Fruit fly (Drosophila melanogaster) whole organism, wandering third instar larva: Measurements from ENCODE around the gene osp.
A peak's percentile ranks its signal among the peaks of the same experiment; 100 is the strongest.

Experiments used
- Abd-B ChIP-seq: fragments of >200 bp; optimal IDR thresholded peaks from 2 replicates; lab custom pipeline; 2017; ENCODE audit warnings: missing biosample characterization, missing genetic modification characterization
- CG32264 ChIP-seq: fragments of 200-800 bp; sonication (Bioruptor generic); optimal IDR thresholded peaks from 2 replicates; lab custom pipeline; 2016; ENCODE audit warnings: missing biosample characterization, missing genetic modification characterization
- CG9705 ChIP-seq: fragments of 200-800 bp; sonication (Bioruptor generic); optimal IDR thresholded peaks from 2 replicates; lab custom pipeline; 2018; ENCODE audit warnings: missing biosample characterization, mild to moderate bottlenecking, missing genetic modification characterization
- CrebA ChIP-seq: fragments of 200-800 bp; sonication (Bioruptor generic); optimal IDR thresholded peaks from 2 replicates; lab custom pipeline; 2016; ENCODE audit warnings: missing biosample characterization, mild to moderate bottlenecking, missing genetic modification characterization, borderline replicate concordance
- Dfd ChIP-seq: fragments of >200 bp; optimal IDR thresholded peaks from 2 replicates; lab custom pipeline; 2017; ENCODE audit warnings: missing biosample characterization, missing genetic modification characterization
- Dif ChIP-seq: fragments of 200-275, 200-300 bp; sonication (Bioruptor generic); optimal IDR thresholded peaks from 2 replicates; lab custom pipeline; 2018; ENCODE audit warnings: missing biosample characterization, missing genetic modification characterization; ENCODE audit not compliant: partially characterized antibody
- GATAd ChIP-seq: sonication (Bioruptor generic); optimal IDR thresholded peaks from 2 replicates; lab custom pipeline; 2016; ENCODE audit warnings: missing biosample characterization, missing genetic modification characterization
- HLH106 ChIP-seq: fragments of 200-800 bp; optimal IDR thresholded peaks from 3 replicates; lab custom pipeline; 2019; ENCODE audit warnings: missing biosample characterization, mild to moderate bottlenecking, missing genetic modification characterization, moderate library complexity
- Hnf4 ChIP-seq: fragments of 200-800 bp; sonication (Bioruptor generic); optimal IDR thresholded peaks from 2 replicates; lab custom pipeline; 2016; ENCODE audit warnings: missing biosample characterization, mild to moderate bottlenecking, missing genetic modification characterization
- Hr78 ChIP-seq: fragments of >200 bp; optimal IDR thresholded peaks from 2 replicates; lab custom pipeline; 2017; ENCODE audit warnings: missing biosample characterization, missing genetic modification characterization
- Hr83 ChIP-seq: fragments of 200-300 bp; sonication (Bioruptor generic); optimal IDR thresholded peaks from 2 replicates; lab custom pipeline; 2016; ENCODE audit warnings: missing biosample characterization, mild to moderate bottlenecking, missing genetic modification characterization, moderate library complexity; ENCODE audit not compliant: poor library complexity, severe bottlenecking
- Jra ChIP-seq: sonication (Bioruptor generic); optimal IDR thresholded peaks from 2 replicates; lab custom pipeline; 2016; ENCODE audit warnings: missing biosample characterization, missing genetic modification characterization
- Myc ChIP-seq: fragments of >200 bp; optimal IDR thresholded peaks from 2 replicates; lab custom pipeline; 2017
- N ChIP-seq: fragments of >200 bp; optimal IDR thresholded peaks from 2 replicates; lab custom pipeline; 2018; ENCODE audit warnings: missing biosample characterization, missing external identifiers, missing genetic modification characterization
- OdsH ChIP-seq: fragments of 200-800 bp; sonication (Bioruptor generic); optimal IDR thresholded peaks from 2 replicates; lab custom pipeline; 2016; ENCODE audit warnings: missing biosample characterization, mild to moderate bottlenecking, missing genetic modification characterization
- Rel ChIP-seq, 2 experiments: fragments of 200-800 bp; sonication (Bioruptor generic) in 1 of 2; optimal IDR thresholded peaks; 2 replicates in 1 of 2; 3 replicates in 1 of 2; lab custom pipeline; 2016 to 2019; ENCODE audit warnings: mild to moderate bottlenecking in 2 of 2, missing biosample characterization in 2 of 2, missing genetic modification characterization in 2 of 2, moderate library complexity in 1 of 2
- Sp1 ChIP-seq: fragments of 200-800 bp; sonication (Bioruptor generic); optimal IDR thresholded peaks from 3 replicates; lab custom pipeline; 2019; ENCODE audit warnings: missing biosample characterization, mild to moderate bottlenecking, missing genetic modification characterization, moderate library complexity
- Vsx2 ChIP-seq: fragments of 200-300, 225-300 bp; sonication (Bioruptor generic); optimal IDR thresholded peaks from 2 replicates; lab custom pipeline; 2018; ENCODE audit warnings: missing biosample characterization, missing genetic modification characterization; ENCODE audit not compliant: partially characterized antibody
- br ChIP-seq: fragments of 200-800 bp; sonication (Bioruptor generic); optimal IDR thresholded peaks from 2 replicates; lab custom pipeline; 2016; ENCODE audit warnings: missing biosample characterization, missing genetic modification characterization
- brk ChIP-seq: fragments of 200-800 bp; sonication (Bioruptor generic); optimal IDR thresholded peaks from 2 replicates; lab custom pipeline; 2016; ENCODE audit warnings: missing biosample characterization, mild to moderate bottlenecking, missing genetic modification characterization
- dl ChIP-seq, 2 experiments: fragments of 175-275, 200-275 bp in 1 of 2; fragments of 200-275 bp in 1 of 2; sonication (Bioruptor generic); optimal IDR thresholded peaks; lab custom pipeline; 2018; ENCODE audit warnings: mild to moderate bottlenecking in 2 of 2, missing biosample characterization in 2 of 2, missing genetic modification characterization in 2 of 2, moderate library complexity in 2 of 2; ENCODE audit not compliant: partially characterized antibody in 2 of 2, insufficient read depth in 1 of 2
- dmrt93B ChIP-seq: fragments of 200-800 bp; sonication (Bioruptor generic); optimal IDR thresholded peaks from 2 replicates; lab custom pipeline; 2018; ENCODE audit warnings: missing biosample characterization, mild to moderate bottlenecking, missing genetic modification characterization
- dsf ChIP-seq: sonication (Bioruptor generic); optimal IDR thresholded peaks from 2 replicates; lab custom pipeline; 2016; ENCODE audit warnings: missing biosample characterization, missing genetic modification characterization, borderline replicate concordance
- ey ChIP-seq: fragments of 200-800 bp; sonication (Bioruptor generic); optimal IDR thresholded peaks from 2 replicates; lab custom pipeline; 2016; ENCODE audit warnings: missing biosample characterization, missing genetic modification characterization
- foxo ChIP-seq, 2 experiments: fragments of 200-800 bp; sonication (Bioruptor generic); optimal IDR thresholded peaks; 2 replicates in 1 of 2; 3 replicates in 1 of 2; lab custom pipeline; 2016 to 2017; ENCODE audit warnings: missing biosample characterization in 2 of 2, missing genetic modification characterization in 2 of 2
- h ChIP-seq: fragments of 200-800 bp; sonication (Bioruptor generic); optimal IDR thresholded peaks from 3 replicates; lab custom pipeline; 2016; ENCODE audit warnings: missing biosample characterization, mild to moderate bottlenecking, missing genetic modification characterization
- jim ChIP-seq: fragments of 175-275, 200-325 bp; sonication (Bioruptor generic); optimal IDR thresholded peaks from 2 replicates; lab custom pipeline; 2016; ENCODE audit warnings: missing biosample characterization, mild to moderate bottlenecking, missing genetic modification characterization
- lola ChIP-seq: fragments of >200 bp; optimal IDR thresholded peaks from 2 replicates; lab custom pipeline; 2017; ENCODE audit warnings: missing biosample characterization, missing genetic modification characterization
- pan ChIP-seq: fragments of >200 bp; optimal IDR thresholded peaks from 2 replicates; lab custom pipeline; 2017
- psq ChIP-seq: fragments of 200-800 bp; sonication (Bioruptor generic); optimal IDR thresholded peaks from 3 replicates; lab custom pipeline; 2017; ENCODE audit warnings: missing biosample characterization, mild to moderate bottlenecking, missing genetic modification characterization, moderate library complexity
- rgr ChIP-seq: fragments of 200-800 bp; sonication (Bioruptor generic); optimal IDR thresholded peaks from 3 replicates; lab custom pipeline; 2016; ENCODE audit warnings: missing biosample characterization, mild to moderate bottlenecking, missing genetic modification characterization
- sage ChIP-seq: fragments of 200-800 bp; sonication (Bioruptor generic); optimal IDR thresholded peaks from 2 replicates; lab custom pipeline; 2016; ENCODE audit warnings: missing biosample characterization, mild to moderate bottlenecking, missing genetic modification characterization
- sv ChIP-seq: fragments of 200-800 bp; sonication (Bioruptor generic); optimal IDR thresholded peaks from 3 replicates; lab custom pipeline; 2016; ENCODE audit warnings: missing biosample characterization, missing genetic modification characterization
- tai ChIP-seq: sonication (Bioruptor generic); optimal IDR thresholded peaks from 2 replicates; lab custom pipeline; 2016; ENCODE audit warnings: missing biosample characterization, missing genetic modification characterization
- usp ChIP-seq: fragments of >200 bp; optimal IDR thresholded peaks from 2 replicates; lab custom pipeline; 2017; ENCODE audit warnings: missing biosample characterization, missing genetic modification characterization
- woc ChIP-seq: sonication (Bioruptor generic); optimal IDR thresholded peaks from 2 replicates; lab custom pipeline; 2016; ENCODE audit warnings: missing biosample characterization, mild to moderate bottlenecking, missing genetic modification characterization

osp gene

DNA sequence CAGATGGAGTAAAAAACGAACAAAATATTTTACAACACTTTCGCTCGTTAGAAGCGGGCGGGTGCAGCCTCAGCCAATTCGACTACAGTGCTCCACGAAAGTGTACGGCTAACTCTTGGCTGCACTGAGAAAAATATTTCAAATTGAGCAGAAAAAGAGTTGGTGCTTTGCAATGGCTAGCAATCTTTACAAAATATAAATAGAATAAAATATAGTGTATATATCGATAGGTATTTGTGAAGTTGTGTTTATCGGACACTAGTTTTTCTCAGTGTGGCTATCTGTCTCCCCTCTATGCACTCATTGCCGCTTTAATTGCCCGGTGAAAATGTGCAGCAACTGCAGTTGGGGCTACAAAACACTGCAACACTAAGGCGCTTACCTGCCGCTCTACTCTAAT lies 12.4 kb upstream of the osp start:
- TF ChIP-seq sv (GFP tag; lab: Kevin White, UChicago) (peak; percentile 32), Hr78 (GFP tag; lab: Kevin White, UChicago) (no peak)

DNA sequence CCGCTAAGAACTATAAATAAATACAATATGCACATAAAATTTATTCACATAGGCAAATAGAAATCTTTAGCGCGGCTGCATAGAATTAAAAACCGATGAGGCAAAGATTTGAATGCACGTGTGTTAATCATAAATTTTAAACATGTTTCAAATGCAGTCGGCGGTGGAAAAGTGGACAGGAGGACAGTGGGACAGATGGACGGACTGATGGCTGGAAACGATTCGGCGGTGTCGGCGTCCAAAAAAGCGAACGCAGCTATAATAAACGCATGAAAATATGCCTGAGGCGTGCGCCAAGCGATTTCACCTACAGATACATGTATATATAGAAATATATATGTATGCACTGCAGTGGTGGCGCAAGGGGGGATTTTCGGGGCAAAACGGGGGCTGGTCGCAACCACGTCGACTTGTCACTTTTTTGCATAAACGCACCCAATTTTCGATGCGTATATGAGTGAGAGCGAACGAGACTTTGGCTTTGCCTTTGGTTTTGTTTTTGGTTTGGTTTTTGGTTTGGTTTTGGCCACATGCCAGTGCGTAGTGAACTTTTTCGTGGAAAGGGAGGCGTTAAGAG lies 10.4 kb upstream of the osp start:
- TF ChIP-seq h (GFP tag; lab: Kevin White, UChicago) (peak; percentile 9), Dif (GFP tag; lab: Kevin White, UChicago) (no peak)

dm6 chr2L:14698980-14699379 lies 9.8 kb upstream of the osp start:
- no peak for TF ChIP-seq dsf (GFP tag; lab: Kevin White, UChicago)
- no peak for TF ChIP-seq foxo (GFP tag; optimal IDR thresholded peaks at IDR 0.05; lab: Kevin White, UChicago)
- no peak for TF ChIP-seq lola
- TF ChIP-seq GATAd = no peak
- TF ChIP-seq Dif (GFP tag; lab: Kevin White, UChicago) = no peak
- TF ChIP-seq brk = no peak
- no peak for TF ChIP-seq HLH106 (tag; lab: Kevin White, UChicago)
- no peak for TF ChIP-seq Vsx2 (GFP tag; lab: Kevin White, UChicago)
- no peak for TF ChIP-seq CrebA (GFP tag; lab: Kevin White, UChicago)
- TF ChIP-seq woc = no peak
- no peak for TF ChIP-seq h (GFP tag; lab: Kevin White, UChicago)
- no peak for TF ChIP-seq sv (GFP tag; lab: Kevin White, UChicago)
- no peak for TF ChIP-seq pan
- no peak for TF ChIP-seq tai (GFP tag; lab: Kevin White, UChicago)
- TF ChIP-seq Jra (GFP tag; lab: Kevin White, UChicago) = no peak
- no peak for TF ChIP-seq ey (GFP tag; lab: Kevin White, UChicago)

dm6 chr2L:14697938-14698337 lies 8.8 kb upstream of the osp start:
- TF ChIP-seq dl (GFP tag; optimal IDR thresholded peaks at IDR 0.05; lab: Kevin White, UChicago; ENCODE audit: insufficient read depth in 1 of 2, partially characterized antibody in 2 of 2) (no peak), Sp1 (GFP tag; lab: Kevin White, UChicago) (no peak), HLH106 (tag; lab: Kevin White, UChicago) (peak; percentile 10), Rel (GFP tag; optimal IDR thresholded peaks at IDR 0.05; lab: Kevin White, UChicago) (no peak), Rel (tag; optimal IDR thresholded peaks at IDR 0.05; lab: Kevin White, UChicago) (no peak), sv (GFP tag; lab: Kevin White, UChicago) (no peak), lola (no peak), foxo (GFP tag; optimal IDR thresholded peaks at IDR 0.05; lab: Kevin White, UChicago) (peak in 1 of 2 experiments; percentile 1), br (peak; percentile 5)

DNA sequence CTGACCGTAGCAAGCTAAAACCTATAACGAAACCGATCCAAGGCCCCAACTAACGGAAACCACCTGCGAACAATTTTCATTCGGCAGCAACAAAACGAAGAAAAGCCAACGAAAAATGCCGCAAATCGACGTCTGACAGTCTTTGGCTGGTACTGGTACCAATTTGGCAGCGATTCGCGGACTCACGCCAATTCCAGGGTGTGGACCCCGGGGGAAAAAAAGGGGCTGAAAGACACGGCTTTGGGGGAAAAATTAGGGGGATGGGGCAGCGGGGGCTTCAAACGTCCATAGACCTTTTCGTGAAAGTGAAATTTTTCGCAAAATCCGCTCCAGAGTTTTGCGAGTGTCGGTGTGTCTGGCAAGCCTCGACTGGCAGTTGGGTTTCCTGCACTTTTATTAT lies 4.5 kb upstream of the osp start:
- no peak for TF ChIP-seq usp (GFP tag; lab: Kevin White, UChicago)
- no peak for TF ChIP-seq HLH106 (tag; lab: Kevin White, UChicago)
- TF ChIP-seq Dfd (GFP tag; lab: Kevin White, UChicago) = no peak
- TF ChIP-seq ey (GFP tag; lab: Kevin White, UChicago) = no peak
- no peak for TF ChIP-seq sage (GFP tag; lab: Kevin White, UChicago)
- no peak for TF ChIP-seq br
- TF ChIP-seq brk = no peak
- TF ChIP-seq tai (GFP tag; lab: Kevin White, UChicago) = no peak
- TF ChIP-seq woc = no peak
- TF ChIP-seq psq = no peak
- TF ChIP-seq Hnf4 (GFP tag; lab: Kevin White, UChicago) = no peak
- no peak for TF ChIP-seq rgr (GFP tag; lab: Kevin White, UChicago)
- TF ChIP-seq lola = no peak
- TF ChIP-seq dmrt93B (GFP tag; lab: Kevin White, UChicago) = no peak
- TF ChIP-seq jim (GFP tag; lab: Kevin White, UChicago) = no peak
- no peak for TF ChIP-seq CrebA (GFP tag; lab: Kevin White, UChicago)
- TF ChIP-seq, all 38 proteins: peak for 0

- TF ChIP-seq usp (GFP tag; lab: Kevin White, UChicago) = no peak
- no peak for TF ChIP-seq brk
- no peak for TF ChIP-seq CG9705 (GFP tag; lab: Kevin White, UChicago)
- TF ChIP-seq CG32264 (GFP tag; lab: Kevin White, UChicago) = no peak
- no peak for TF ChIP-seq N (GFP tag; lab: Kevin White, UChicago)
- no peak for TF ChIP-seq Hr83 (GFP tag; lab: Kevin White, UChicago)
- no peak for TF ChIP-seq Abd-B
- TF ChIP-seq Sp1 (GFP tag; lab: Kevin White, UChicago) = peak; percentile 33
- no peak for TF ChIP-seq tai (GFP tag; lab: Kevin White, UChicago)
- TF ChIP-seq Dfd (GFP tag; lab: Kevin White, UChicago) = no peak
- no peak for TF ChIP-seq pan
- no peak for TF ChIP-seq GATAd
- TF ChIP-seq lola = no peak
- TF ChIP-seq Hr78 (GFP tag; lab: Kevin White, UChicago) = no peak
- no peak for TF ChIP-seq jim (GFP tag; lab: Kevin White, UChicago)
- TF ChIP-seq HLH106 (tag; lab: Kevin White, UChicago) = peak; percentile 25
- TF ChIP-seq CrebA (GFP tag; lab: Kevin White, UChicago) = no peak
- TF ChIP-seq h (GFP tag; lab: Kevin White, UChicago) = peak; percentile 53
- TF ChIP-seq Myc (lab: Kevin White, UChicago) = no peak
- TF ChIP-seq br = no peak
- peak; percentile 37 for TF ChIP-seq rgr (GFP tag; lab: Kevin White, UChicago)
- peak; percentile 43 for TF ChIP-seq OdsH (GFP tag; lab: Kevin White, UChicago)
- TF ChIP-seq Jra (GFP tag; lab: Kevin White, UChicago) = no peak
- TF ChIP-seq sage (GFP tag; lab: Kevin White, UChicago) = no peak
Observed at dm6 chr2L:14690791-14691190, 1.7 kb upstream of the osp start.
